Worm (Caenorhabditis elegans): ENCODE data around the gene sma-1.

Gene sma-1

DNA sequence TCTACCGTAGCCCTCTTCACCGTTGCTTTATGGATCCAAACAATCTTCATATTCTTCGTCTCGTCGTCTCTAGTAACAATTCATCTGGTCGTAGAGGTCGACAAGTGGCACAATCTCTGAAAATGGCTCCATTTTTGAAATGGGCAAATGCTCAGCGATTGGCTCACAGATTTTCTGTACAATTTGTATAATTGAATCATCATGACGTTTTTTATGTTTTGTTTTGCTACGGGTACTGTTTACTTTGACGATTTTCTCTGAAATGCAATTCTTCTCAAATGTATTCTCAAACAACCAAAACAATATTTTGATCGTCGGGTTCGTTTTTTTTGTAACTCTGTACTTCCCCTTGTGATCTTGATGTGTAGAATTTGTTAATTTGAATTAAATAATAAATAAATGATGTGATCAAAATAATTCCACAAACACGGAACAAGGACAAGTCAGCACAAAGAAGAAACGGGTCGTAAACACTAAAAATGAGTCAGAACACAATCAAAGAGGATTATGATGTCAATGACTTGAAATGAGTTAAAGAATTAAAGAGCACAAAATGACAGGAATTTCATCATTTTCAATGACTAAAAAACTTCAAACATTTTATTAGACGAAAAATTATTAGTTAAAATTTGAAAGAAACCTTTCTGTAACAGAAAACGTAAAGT is 37.2 kb upstream of the sma-1 start (continued):
- TF ChIP-seq jun-1 (tag; optimal IDR thresholded peaks at IDR 0.05): no peak
- TF ChIP-seq lsy-2 (tag; optimal IDR thresholded peaks at IDR 0.05): peak in 1 of 2 experiments; percentile 17
- TF ChIP-seq lin-38 (GFP tag; IDR thresholded peaks at IDR 0.05): no peak
- peak; percentile 23 for TF ChIP-seq nhr-77 (tag; optimal IDR thresholded peaks at IDR 0.05)

DNA sequence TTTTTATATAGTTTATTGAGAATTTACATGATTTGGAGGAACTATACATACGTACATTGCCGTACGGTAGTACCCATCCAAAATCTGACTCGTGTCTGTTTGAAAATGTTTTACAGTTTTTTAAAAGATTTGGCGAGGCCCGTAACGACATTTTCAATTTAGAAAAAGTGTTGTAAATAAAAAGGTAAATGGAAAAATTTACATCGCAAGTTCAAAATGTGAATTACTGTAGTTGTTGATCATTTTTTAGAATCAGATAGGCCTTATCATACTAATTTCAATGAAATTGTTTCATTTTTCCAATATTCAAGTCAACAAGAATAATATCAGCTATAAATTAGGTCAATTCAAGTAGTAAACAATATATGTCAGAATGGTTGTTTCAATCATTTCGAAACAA is 36.4 kb upstream of the sma-1 start, which contains the start of gene R13H4.6:
TSS of gene R13H4.6 (plus strand) at position 301 of the 400 bp plus-strand sequence.
- TF ChIP-seq daf-16 (GFP tag; optimal IDR thresholded peaks at IDR 0.05) (no peak), daf-16 (tag; optimal IDR thresholded peaks at IDR 0.05) (peak; percentile 89), madf-5 (GFP tag; IDR thresholded peaks at IDR 0.05) (no peak)

- no peak for TF ChIP-seq snpc-1.2 (GFP tag; IDR thresholded peaks at IDR 0.05)
- no peak for TF ChIP-seq dve-1 (tag; optimal IDR thresholded peaks at IDR 0.05; ENCODE audit: insufficient read depth)
- no peak for TF ChIP-seq nhr-25 (tag; optimal IDR thresholded peaks at IDR 0.05; ENCODE audit: borderline replicate concordance, insufficient read depth)
- TF ChIP-seq lim-7 (GFP tag; IDR thresholded peaks at IDR 0.05): no peak
- TF ChIP-seq mxl-2 (GFP tag; conservative IDR thresholded peaks at IDR 0.05): no peak
- no peak for TF ChIP-seq zip-11 (GFP tag; IDR thresholded peaks at IDR 0.05)
- TF ChIP-seq lir-3 (tag; optimal IDR thresholded peaks at IDR 0.05): no peak
- no peak for TF ChIP-seq nhr-111 (GFP tag; optimal IDR thresholded peaks at IDR 0.05)
- no peak for TF ChIP-seq nhr-41 (GFP tag; IDR thresholded peaks at IDR 0.05)
- no peak for TF ChIP-seq daf-8 (GFP tag; IDR thresholded peaks at IDR 0.05)
- no peak for TF ChIP-seq gei-8 (GFP tag; optimal IDR thresholded peaks at IDR 0.05)
- no peak for TF ChIP-seq pha-4 (GFP tag; IDR thresholded peaks at IDR 0.05)
- no peak for TF ChIP-seq pha-4 (tag; optimal IDR thresholded peaks at IDR 0.05)
- no peak for TF ChIP-seq ZK546.5 (tag; optimal IDR thresholded peaks at IDR 0.05)
- TF ChIP-seq ceh-20 (GFP tag; IDR thresholded peaks at IDR 0.05): no peak
- TF ChIP-seq ceh-32 (tag; optimal IDR thresholded peaks at IDR 0.05; ENCODE audit: poor library complexity): no peak
- no peak for TF ChIP-seq ztf-11 (tag; optimal IDR thresholded peaks at IDR 0.05)
- no peak for TF ChIP-seq nhr-102 (tag; optimal IDR thresholded peaks at IDR 0.05)
- no peak for TF ChIP-seq lin-29 (GFP tag; IDR thresholded peaks at IDR 0.05)
- TF ChIP-seq ceh-82 (tag; optimal IDR thresholded peaks at IDR 0.05): no peak
Observed at ce11 chrV:11868142-11868541, 31.1 kb upstream of the sma-1 start, which contains the start of gene R13H4.7. R13H4.7 (minus strand) TSS chrV:11868242.

- TF ChIP-seq zip-11 (GFP tag; IDR thresholded peaks at IDR 0.05): no peak
- no peak for TF ChIP-seq set-16 (GFP tag; IDR thresholded peaks at IDR 0.05)
- TF ChIP-seq arid-1 (GFP tag; conservative IDR thresholded peaks at IDR 0.05): no peak
- TF ChIP-seq ceh-62 (tag; optimal IDR thresholded peaks at IDR 0.05): no peak
- TF ChIP-seq R02D3.7 (tag; optimal IDR thresholded peaks at IDR 0.05): no peak
- TF ChIP-seq unc-62 (GFP tag; optimal IDR thresholded peaks at IDR 0.05 in 1 of 2): no peak
- no peak for TF ChIP-seq unc-62 (tag; optimal IDR thresholded peaks at IDR 0.05)
- no peak for TF ChIP-seq T26A8.4 (GFP tag; IDR thresholded peaks at IDR 0.05)
- no peak for TF ChIP-seq tag-97 (GFP tag; IDR thresholded peaks at IDR 0.05)
- no peak for TF ChIP-seq daf-8 (GFP tag; IDR thresholded peaks at IDR 0.05)
- TF ChIP-seq nhr-237 (tag; optimal IDR thresholded peaks at IDR 0.05): no peak
- no peak for TF ChIP-seq nhr-77 (tag; optimal IDR thresholded peaks at IDR 0.05)
- TF ChIP-seq lin-1 (GFP tag; IDR thresholded peaks at IDR 0.05): no peak
- TF ChIP-seq lin-13 (GFP tag; optimal IDR thresholded peaks at IDR 0.05): no peak
- no peak for TF ChIP-seq T20F7.1 (GFP tag; optimal IDR thresholded peaks at IDR 0.05)
- no peak for TF ChIP-seq vab-7 (GFP tag; IDR thresholded peaks at IDR 0.05)
Observed at ce11 chrV:11875060-11875459, 24.2 kb upstream of the sma-1 start, which contains the start of gene sulp-4. sulp-4 (plus strand) TSS chrV:11875360.

Measured in whole organism, L4 larva.